Worm (Caenorhabditis elegans) whole organism, young adult: ENCODE results near the gene Y54G2A.13.
"Not testable (repeated sequence)": the region's sequence is repeated elsewhere in the genome, so short reads cannot be mapped to it uniquely, and the experiment has no call there.

Experiments used
- B0019.2 ChIP-seq: fragments of 200-800 bp; sonication (Bioruptor generic); conservative IDR thresholded peaks from 2 replicates; pipeline ENCODE4 v1.3.6; 2022; ENCODE audit warnings: missing genetic modification reagents, missing genetic modification characterization, missing compliant biosample characterization
- B0035.1 ChIP-seq: sonication (generic microtip); optimal IDR thresholded peaks from 2 replicates; lab custom pipeline; 2016; ENCODE audit warnings: missing genetic modification characterization, mild to moderate bottlenecking, missing compliant biosample characterization, missing genotype, missing genetic modification reagents
- B0336.3 ChIP-seq: fragments of 200-800 bp; sonication (Bioruptor generic); IDR thresholded peaks from 2 replicates; pipeline ENCODE4 v1.3.6; 2022; ENCODE audit warnings: missing genetic modification characterization, missing compliant biosample characterization
- D2030.7 ChIP-seq: fragments of 200-800 bp; sonication (Bioruptor generic); IDR thresholded peaks from 2 replicates; pipeline ENCODE4 v1.3.6; 2022; ENCODE audit warnings: missing genetic modification reagents, missing genetic modification characterization, missing compliant biosample characterization
- F33H1.4 ChIP-seq: fragments of 200-800 bp; sonication (Bioruptor generic); IDR thresholded peaks from 2 replicates; pipeline ENCODE4 v1.3.6; 2022; ENCODE audit warnings: missing genetic modification reagents, missing genetic modification characterization, missing compliant biosample characterization
- F39B2.1 ChIP-seq: fragments of 200-800 bp; sonication (Bioruptor generic); IDR thresholded peaks from 2 replicates; pipeline ENCODE4 v1.3.6; 2022; ENCODE audit warnings: missing genetic modification reagents, missing genetic modification characterization, missing compliant biosample characterization
- F55B11.4 ChIP-seq: sonication (generic microtip); optimal IDR thresholded peaks from 2 replicates; lab custom pipeline; 2016; ENCODE audit warnings: missing compliant biosample characterization, missing genetic modification characterization, borderline replicate concordance; ENCODE audit not compliant: insufficient read depth
- T26A5.8 ChIP-seq: sonication (generic microtip); optimal IDR thresholded peaks from 2 replicates; lab custom pipeline; 2016; ENCODE audit warnings: missing genetic modification characterization, missing compliant biosample characterization
- Y53F4B.3 ChIP-seq: fragments of 200-800 bp; sonication (Bioruptor generic); IDR thresholded peaks from 2 replicates; pipeline ENCODE4 v1.3.6; 2022; ENCODE audit warnings: missing genetic modification reagents, missing genetic modification characterization, missing compliant biosample characterization
- Y56A3A.18 ChIP-seq: fragments of 200-800 bp; sonication (Bioruptor generic); IDR thresholded peaks from 2 replicates; pipeline ENCODE4 v1.3.6; 2022; ENCODE audit warnings: missing genetic modification reagents, missing genetic modification characterization, missing compliant biosample characterization
- Y79H2A.3 ChIP-seq: fragments of 200-800 bp; sonication (Bioruptor generic); conservative IDR thresholded peaks from 2 replicates; pipeline ENCODE4 v1.3.6; 2022; ENCODE audit warnings: missing genetic modification reagents, missing genetic modification characterization, missing compliant biosample characterization
- Y95B8A.8 ChIP-seq: fragments of 200-800 bp; sonication (Bioruptor generic); IDR thresholded peaks from 2 replicates; pipeline ENCODE4 v1.3.6; 2022; ENCODE audit warnings: missing genetic modification reagents, missing genetic modification characterization, missing compliant biosample characterization
- aptf-2 ChIP-seq: fragments of 200-800 bp; sonication (Bioruptor generic); conservative IDR thresholded peaks from 2 replicates; pipeline ENCODE4 v1.3.6; 2022; ENCODE audit warnings: missing genetic modification reagents, missing genetic modification characterization, missing compliant biosample characterization
- ceh-100 ChIP-seq: fragments of 200-800 bp; sonication (Bioruptor generic); IDR thresholded peaks from 2 replicates; pipeline ENCODE4 v1.3.6; 2022; ENCODE audit warnings: missing genetic modification reagents, missing genetic modification characterization, missing compliant biosample characterization
- ceh-40 ChIP-seq: fragments of 200-800 bp; sonication (Bioruptor generic); IDR thresholded peaks from 2 replicates; pipeline ENCODE4 v1.3.6; 2022; ENCODE audit warnings: missing genetic modification characterization, missing compliant biosample characterization
- ceh-79 ChIP-seq: sonication (generic microtip); optimal IDR thresholded peaks from 2 replicates; lab custom pipeline; 2017; ENCODE audit warnings: mild to moderate bottlenecking, missing genetic modification characterization, missing compliant biosample characterization
- die-1 ChIP-seq: sonication (generic microtip); optimal IDR thresholded peaks from 2 replicates; lab custom pipeline; 2016; ENCODE audit warnings: missing genotype, mild to moderate bottlenecking, missing genetic modification characterization, missing compliant biosample characterization
- efl-1 ChIP-seq: fragments of 150-350 bp; optimal IDR thresholded peaks from 2 replicates; lab custom pipeline; 2014; ENCODE audit warnings: missing biosample characterization, missing genetic modification reagents, missing genetic modification characterization
- egl-44 ChIP-seq: fragments of 200-800 bp; sonication (Bioruptor generic); IDR thresholded peaks from 2 replicates; pipeline ENCODE4 v1.3.6; 2022; ENCODE audit warnings: missing genetic modification reagents, missing genetic modification characterization, missing compliant biosample characterization
- gei-17 ChIP-seq: fragments of 200-800 bp; sonication (Bioruptor generic); optimal IDR thresholded peaks from 2 replicates; lab custom pipeline; 2018; ENCODE audit warnings: mild to moderate bottlenecking, missing genetic modification characterization, missing compliant biosample characterization
- him-1 ChIP-seq: sonication (generic microtip); optimal IDR thresholded peaks from 2 replicates; lab custom pipeline; 2016; ENCODE audit warnings: missing genotype, missing genetic modification reagents, missing genetic modification characterization, missing compliant biosample characterization
- hlh-26 ChIP-seq: fragments of 200-800 bp; sonication (Bioruptor generic); conservative IDR thresholded peaks from 2 replicates; pipeline ENCODE4 v1.3.6; 2022; ENCODE audit warnings: missing genetic modification reagents, missing genetic modification characterization, missing compliant biosample characterization
- hmg-20 ChIP-seq: fragments of 200-800 bp; sonication (Bioruptor generic); IDR thresholded peaks from 2 replicates; pipeline ENCODE4 v1.3.6; 2022; ENCODE audit warnings: missing genetic modification reagents, missing genetic modification characterization, missing compliant biosample characterization
- hrde-1 ChIP-seq: sonication (generic microtip); optimal IDR thresholded peaks from 2 replicates; lab custom pipeline; 2016; ENCODE audit warnings: missing genetic modification characterization, mild to moderate bottlenecking, missing compliant biosample characterization, moderate library complexity, missing genotype, missing genetic modification reagents, borderline replicate concordance
- let-607 ChIP-seq, 2 experiments: fragments of 200-800 bp in 1 of 2; sonication (Bioruptor generic) in 1 of 2; sonication (generic microtip) in 1 of 2; optimal IDR thresholded peaks; 2 replicates each; lab custom pipeline; 2016 to 2018; ENCODE audit warnings: mild to moderate bottlenecking in 2 of 2, missing compliant biosample characterization in 2 of 2, missing genetic modification characterization in 2 of 2, moderate library complexity in 2 of 2, missing genotype in 1 of 2
- lin-54 ChIP-seq: fragments of 200-800 bp; sonication (Bioruptor generic); optimal IDR thresholded peaks from 2 replicates; lab custom pipeline; 2018; ENCODE audit warnings: mild to moderate bottlenecking, missing genetic modification characterization, missing compliant biosample characterization
- lsl-1 ChIP-seq: fragments of 200-800 bp; sonication (Bioruptor generic); optimal IDR thresholded peaks from 2 replicates; lab custom pipeline; 2018; ENCODE audit warnings: mild to moderate bottlenecking, missing genetic modification characterization, moderate library complexity, missing compliant biosample characterization
- lsy-27 ChIP-seq: sonication (generic microtip); optimal IDR thresholded peaks from 2 replicates; lab custom pipeline; 2017; ENCODE audit warnings: missing genetic modification characterization, mild to moderate bottlenecking, missing compliant biosample characterization, antibody characterized with exemption, missing genotype, borderline replicate concordance; ENCODE audit not compliant: insufficient read depth
- mel-28 ChIP-seq: sonication (generic microtip); optimal IDR thresholded peaks from 2 replicates; lab custom pipeline; 2016; ENCODE audit warnings: borderline replicate concordance, mild to moderate bottlenecking, missing genetic modification characterization, missing compliant biosample characterization
- mes-4 ChIP-seq: sonication (generic microtip); optimal IDR thresholded peaks from 2 replicates; lab custom pipeline; 2016; ENCODE audit warnings: missing genotype, missing genetic modification characterization, missing compliant biosample characterization
- mxl-1 ChIP-seq: sonication (generic microtip); optimal IDR thresholded peaks from 2 replicates; lab custom pipeline; 2016; ENCODE audit warnings: missing genetic modification characterization, missing compliant biosample characterization
- nfya-2 ChIP-seq: fragments of 200-800 bp; sonication (Bioruptor generic); IDR thresholded peaks from 2 replicates; pipeline ENCODE4 v1.3.6; 2022; ENCODE audit warnings: missing genetic modification reagents, missing genetic modification characterization, missing compliant biosample characterization
- nhr-179 ChIP-seq: sonication (generic microtip); optimal IDR thresholded peaks from 2 replicates; lab custom pipeline; 2016; ENCODE audit warnings: mild to moderate bottlenecking, missing genetic modification characterization, missing compliant biosample characterization
- nhr-90 ChIP-seq: sonication (generic microtip); optimal IDR thresholded peaks from 2 replicates; lab custom pipeline; 2016; ENCODE audit warnings: missing genotype, mild to moderate bottlenecking, missing genetic modification characterization, missing compliant biosample characterization
- pbrm-1 ChIP-seq: fragments of 200-800 bp; sonication (Bioruptor generic); IDR thresholded peaks from 2 replicates; pipeline ENCODE4 v1.3.6; 2022; ENCODE audit warnings: missing genetic modification reagents, missing genetic modification characterization, missing compliant biosample characterization
- pha-4 ChIP-seq: fragments of 150-350 bp; sonication (generic microtip); optimal IDR thresholded peaks from 2 replicates; lab custom pipeline; 2014; ENCODE audit warnings: missing biosample characterization, missing genetic modification reagents, missing genetic modification characterization
- sptf-2 ChIP-seq: fragments of 200-800 bp; sonication (Bioruptor generic); optimal IDR thresholded peaks from 2 replicates; lab custom pipeline; 2018; ENCODE audit warnings: mild to moderate bottlenecking, missing genetic modification characterization, missing compliant biosample characterization
- tbp1 ChIP-seq: fragments of 200-800 bp; sonication (Bioruptor generic); optimal IDR thresholded peaks from 2 replicates; lab custom pipeline; 2018; ENCODE audit warnings: mild to moderate bottlenecking, missing genetic modification characterization, missing compliant biosample characterization
- unc-130 ChIP-seq: sonication (generic microtip); optimal IDR thresholded peaks from 2 replicates; lab custom pipeline; 2016; ENCODE audit warnings: missing genetic modification reagents, missing genetic modification characterization, missing compliant biosample characterization
- unc-62 ChIP-seq: fragments of 150-350 bp; optimal IDR thresholded peaks from 2 replicates; lab custom pipeline; 2014; ENCODE audit warnings: missing biosample characterization, missing genetic modification reagents, missing genetic modification characterization
- xnd-1 ChIP-seq: sonication (generic microtip); optimal IDR thresholded peaks from 2 replicates; lab custom pipeline; 2016; ENCODE audit warnings: missing genotype, missing genetic modification reagents, missing genetic modification characterization, missing compliant biosample characterization
- ztf-18 ChIP-seq: sonication (generic microtip); optimal IDR thresholded peaks from 2 replicates; lab custom pipeline; 2016; ENCODE audit warnings: missing genotype, mild to moderate bottlenecking, missing genetic modification characterization, missing compliant biosample characterization
- ztf-22 ChIP-seq: fragments of 200-800 bp; sonication (Bioruptor generic); optimal IDR thresholded peaks from 2 replicates; lab custom pipeline; 2018; ENCODE audit warnings: mild to moderate bottlenecking, missing genetic modification characterization, moderate library complexity, missing compliant biosample characterization
- ztf-28 ChIP-seq: fragments of 200-800 bp; sonication (Bioruptor generic); IDR thresholded peaks from 2 replicates; pipeline ENCODE4 v1.3.6; 2022; ENCODE audit warnings: missing genetic modification reagents, missing genetic modification characterization, missing compliant biosample characterization

Gene Y54G2A.13

DNA sequence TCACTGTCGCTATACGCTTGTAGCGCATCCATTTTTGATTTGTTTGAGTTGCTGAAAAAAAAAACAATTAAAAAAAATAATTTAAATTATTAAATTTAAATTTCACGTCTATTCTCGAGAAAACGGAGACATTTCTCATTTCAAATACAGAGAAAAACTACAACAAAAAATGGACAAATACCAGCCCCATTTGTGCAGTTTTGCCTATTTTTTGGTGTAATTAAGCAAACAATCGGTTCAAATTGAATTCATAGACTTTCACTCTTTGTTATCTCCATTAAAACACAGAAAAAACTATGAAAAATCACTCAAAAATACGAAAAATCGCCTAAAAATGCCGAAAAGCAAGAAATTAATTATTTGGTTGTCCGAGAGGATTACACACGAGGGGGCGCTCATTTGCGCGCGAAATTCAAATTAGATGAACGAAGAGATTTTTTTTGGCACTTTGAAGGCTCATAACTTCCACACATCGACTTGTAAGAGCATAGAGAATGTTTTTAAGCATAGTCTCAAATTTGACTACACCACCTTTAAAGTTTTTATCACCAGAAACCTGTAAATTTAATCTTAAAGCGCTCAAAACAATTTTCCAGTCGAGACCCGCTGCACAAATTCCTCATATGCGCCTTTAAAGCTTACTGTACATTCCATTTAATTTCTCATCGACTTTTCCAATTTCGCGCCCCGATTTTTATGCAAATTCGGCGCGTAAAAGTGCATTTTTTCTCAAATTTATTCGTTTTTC, 36.6 kb downstream of the Y54G2A.13 start, which contains the start of gene Y54G2A.12 (continued):
- no peak for TF ChIP-seq egl-44 (GFP tag; lab: Robert Waterston, UW)
- no peak for TF ChIP-seq let-607 (tag; optimal IDR thresholded peaks at IDR 0.05; lab: Kevin White, UChicago)
- TF ChIP-seq D2030.7, result peak; percentile 89
- peak; percentile 89 for TF ChIP-seq lin-54 (GFP tag; lab: Kevin White, UChicago)
- TF ChIP-seq nhr-90, result no peak
- TF ChIP-seq Y79H2A.3 (GFP tag; lab: Robert Waterston, UW), result 0 out of 2 replicates have a peak, but pooled peaks have one; percentile 11
- no peak for TF ChIP-seq gei-17
- no peak for TF ChIP-seq him-1 (tag; lab: Kevin White, UChicago)
- no peak for TF ChIP-seq ceh-40
- TF ChIP-seq unc-62 (GFP tag; lab: Kevin White, UChicago), result no peak
- TF ChIP-seq efl-1 (GFP tag; lab: Kevin White, UChicago), result peak; percentile 94
- TF ChIP-seq tbp1 (GFP tag; lab: Kevin White, UChicago), result peak; percentile 38
- no peak for TF ChIP-seq pha-4 (tag; lab: Kevin White, UChicago)
- 0 out of 2 replicates have a peak, but pooled peaks have one; percentile 27 for TF ChIP-seq pbrm-1 (GFP tag; lab: Robert Waterston, UW)
- TF ChIP-seq aptf-2 (GFP tag; lab: Robert Waterston, UW), result no peak
- TF ChIP-seq F33H1.4 (GFP tag; lab: Robert Waterston, UW), result peak; percentile 93
- no peak for TF ChIP-seq hlh-26
- no peak for TF ChIP-seq lsy-27
- no peak for TF ChIP-seq Y53F4B.3
- TF ChIP-seq Y56A3A.18 (GFP tag; lab: Robert Waterston, UW), result no peak
- peak; percentile 76 for TF ChIP-seq B0336.3 (GFP tag; lab: Robert Waterston, UW)
- no peak for TF ChIP-seq T26A5.8 (tag; lab: Kevin White, UChicago)
- no peak for TF ChIP-seq hmg-20 (GFP tag; lab: Robert Waterston, UW)
- 0 out of 2 replicates have a peak, but pooled peaks have one; percentile 19 for TF ChIP-seq ceh-100 (GFP tag; lab: Robert Waterston, UW)
- no peak for TF ChIP-seq mel-28 (tag; lab: Kevin White, UChicago)
- TF ChIP-seq unc-130, result peak; percentile 12
- peak; percentile 92 for TF ChIP-seq lsl-1 (GFP tag; lab: Kevin White, UChicago)
- no peak for TF ChIP-seq ztf-22
- TF ChIP-seq ztf-28, result 0 out of 2 replicates have a peak, but pooled peaks have one; percentile 66
- TF ChIP-seq mes-4 (tag; lab: Kevin White, UChicago), result no peak
- TF ChIP-seq F55B11.4 (tag; lab: Kevin White, UChicago), result no peak

DNA sequence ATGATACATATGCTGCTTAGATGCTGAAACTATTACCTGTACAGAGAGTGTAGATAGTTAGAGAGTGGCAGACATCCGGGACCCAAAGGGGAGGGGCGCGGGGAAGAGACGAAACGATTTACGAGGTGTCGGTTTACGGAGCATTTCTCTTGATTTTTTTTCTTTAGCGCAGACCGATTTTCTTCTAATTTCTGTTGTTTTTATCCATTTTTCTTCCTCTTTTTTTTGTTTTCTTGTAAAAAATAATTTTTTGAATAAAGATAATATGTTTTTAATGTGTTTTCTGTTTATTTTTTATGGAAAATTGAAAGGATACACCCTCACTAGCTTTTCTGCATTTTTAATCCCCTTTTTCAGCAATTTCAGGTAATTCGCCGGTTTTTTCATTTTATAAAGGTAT, 41.7 kb downstream of the Y54G2A.13 start, which contains the start of gene Y54G2A.72:
Y54G2A.72 (plus strand) TSS at position 301 of the 400 bp plus-strand sequence.
- not testable (repeated sequence) for TF ChIP-seq mxl-1 (tag; lab: Kevin White, UChicago); nfya-2 (GFP tag; lab: Robert Waterston, UW); nhr-179 (tag; lab: Kevin White, UChicago)

DNA sequence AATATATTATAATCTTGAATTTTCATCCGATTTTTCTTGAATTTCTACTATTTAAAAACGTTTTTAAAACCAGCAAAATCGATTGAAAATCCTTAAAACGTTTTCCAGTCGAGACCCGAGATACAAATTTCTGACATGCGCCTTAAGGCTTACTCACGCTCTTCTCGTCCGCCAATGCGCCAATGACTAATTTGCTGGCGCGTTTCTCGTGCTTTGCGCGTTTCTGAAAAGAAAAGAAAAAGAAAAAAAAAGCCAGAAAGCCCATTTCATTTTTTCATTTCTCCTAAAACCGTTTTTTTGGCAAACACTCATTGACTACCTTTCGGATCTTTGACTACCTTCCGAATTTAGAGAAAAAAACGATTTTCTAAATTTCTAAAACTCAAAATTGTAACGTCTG, 42.8 kb downstream of the Y54G2A.13 start:
- TF ChIP-seq sptf-2 (GFP tag; lab: Kevin White, UChicago), result no peak
- TF ChIP-seq Y95B8A.8 (GFP tag; lab: Robert Waterston, UW), result 0 out of 2 replicates have a peak, but pooled peaks have one; percentile 27
- TF ChIP-seq nhr-179 (tag; lab: Kevin White, UChicago), result no peak
- no peak for TF ChIP-seq Y53F4B.3
- TF ChIP-seq Y79H2A.3 (GFP tag; lab: Robert Waterston, UW), result no peak
- TF ChIP-seq hrde-1 (tag; lab: Kevin White, UChicago), result peak; percentile 6
- TF ChIP-seq nfya-2 (GFP tag; lab: Robert Waterston, UW), result no peak
- no peak for TF ChIP-seq B0019.2 (GFP tag; lab: Robert Waterston, UW)
- no peak for TF ChIP-seq F39B2.1 (GFP tag; lab: Robert Waterston, UW)
- no peak for TF ChIP-seq aptf-2 (GFP tag; lab: Robert Waterston, UW)
- peak; percentile 84 for TF ChIP-seq ztf-18 (tag; lab: Kevin White, UChicago)
- no peak for TF ChIP-seq egl-44 (GFP tag; lab: Robert Waterston, UW)
- TF ChIP-seq ceh-79 (tag; lab: Kevin White, UChicago), result no peak
- peak; percentile 6 for TF ChIP-seq xnd-1 (tag; lab: Kevin White, UChicago)
- no peak for TF ChIP-seq B0035.1 (tag; lab: Kevin White, UChicago)
- no peak for TF ChIP-seq hmg-20 (GFP tag; lab: Robert Waterston, UW)
- TF ChIP-seq die-1, result no peak
